Worm (Caenorhabditis elegans) whole organism, L2 larva: ENCODE measurements around the gene gbb-2.

ENCODE experiments used
- C34F6.9 ChIP-seq: fragments of 150-350 bp; optimal IDR thresholded peaks from 2 replicates; lab custom pipeline; 2014; ENCODE audit warnings: missing biosample characterization, missing genetic modification characterization
- F13H6.1 ChIP-seq: sonication (generic microtip); optimal IDR thresholded peaks from 2 replicates; lab custom pipeline; 2016; ENCODE audit warnings: missing genetic modification characterization, missing compliant biosample characterization
- Y55F3AM.14 ChIP-seq: fragments of 200-800 bp; sonication (Bioruptor generic); optimal IDR thresholded peaks from 2 replicates; lab custom pipeline; 2018; ENCODE audit warnings: mild to moderate bottlenecking, missing genetic modification characterization, missing compliant biosample characterization
- aly-2 ChIP-seq: fragments of 150-350 bp; optimal IDR thresholded peaks from 2 replicates; lab custom pipeline; 2014; ENCODE audit warnings: missing biosample characterization, missing genetic modification characterization
- ama-1 ChIP-seq: fragments of 150-350 bp; optimal IDR thresholded peaks from 2 replicates; lab custom pipeline; 2018; ENCODE audit warnings: inconsistent platforms
- crh-2 ChIP-seq: sonication (generic microtip); optimal IDR thresholded peaks from 2 replicates; lab custom pipeline; 2017; ENCODE audit warnings: missing biosample characterization, missing genetic modification characterization
- dmd-4 ChIP-seq: sonication (generic microtip); optimal IDR thresholded peaks from 2 replicates; lab custom pipeline; 2017; ENCODE audit warnings: missing biosample characterization, missing genetic modification characterization
- elt-1 ChIP-seq: fragments of 150-350 bp; optimal IDR thresholded peaks from 2 replicates; lab custom pipeline; 2014; ENCODE audit warnings: missing biosample characterization, missing genetic modification characterization
- elt-3 ChIP-seq: sonication (generic microtip); optimal IDR thresholded peaks from 2 replicates; lab custom pipeline; 2017; ENCODE audit warnings: missing biosample characterization, missing genetic modification characterization
- fos-1 ChIP-seq: fragments of 150-350 bp; optimal IDR thresholded peaks from 2 replicates; lab custom pipeline; 2014; ENCODE audit warnings: missing biosample characterization, missing genetic modification characterization
- gmeb-1 ChIP-seq: fragments of 150-350 bp; optimal IDR thresholded peaks from 2 replicates; lab custom pipeline; 2014; ENCODE audit warnings: missing biosample characterization, missing genetic modification characterization
- lin-11 ChIP-seq: fragments of 150-350 bp; sonication (generic microtip); optimal IDR thresholded peaks from 2 replicates; lab custom pipeline; 2014; ENCODE audit warnings: missing biosample characterization, missing genetic modification characterization, inconsistent platforms, mixed read lengths
- lin-39 ChIP-seq: fragments of 150-350 bp; optimal IDR thresholded peaks from 2 replicates; lab custom pipeline; 2014; ENCODE audit warnings: missing biosample characterization, missing genetic modification reagents, missing genetic modification characterization
- lsy-2 ChIP-seq, 2 experiments: fragments of 150-350 bp in 1 of 2; sonication (generic microtip) in 1 of 2; optimal IDR thresholded peaks; 2 replicates each; lab custom pipeline; 2014 to 2017; ENCODE audit warnings: missing biosample characterization in 2 of 2, missing genetic modification characterization in 2 of 2
- mab-5 ChIP-seq: fragments of 150-350 bp; optimal IDR thresholded peaks from 2 replicates; lab custom pipeline; 2014; ENCODE audit warnings: missing biosample characterization, missing genetic modification characterization
- mbf-1 ChIP-seq: sonication (generic microtip); optimal IDR thresholded peaks from 2 replicates; lab custom pipeline; 2017; ENCODE audit warnings: missing biosample characterization, missing genetic modification characterization
- mdl-1 ChIP-seq, 2 experiments: fragments of 150-350 bp in 1 of 2; sonication (generic microtip) in 1 of 2; optimal IDR thresholded peaks; 2 replicates each; lab custom pipeline; 2017; ENCODE audit warnings: missing biosample characterization in 2 of 2, missing genetic modification characterization in 2 of 2
- nhr-10 ChIP-seq: sonication (generic microtip); optimal IDR thresholded peaks from 2 replicates; lab custom pipeline; 2017; ENCODE audit warnings: missing biosample characterization, missing genetic modification characterization
- nhr-11 ChIP-seq: fragments of 150-350 bp; optimal IDR thresholded peaks from 2 replicates; lab custom pipeline; 2014; ENCODE audit warnings: missing biosample characterization, missing genetic modification characterization
- nhr-12 ChIP-seq: fragments of 150-350 bp; optimal IDR thresholded peaks from 2 replicates; lab custom pipeline; 2014; ENCODE audit warnings: missing biosample characterization, missing genetic modification characterization
- nhr-129 ChIP-seq: fragments of 150-350 bp; optimal IDR thresholded peaks from 2 replicates; lab custom pipeline; 2014; ENCODE audit warnings: missing biosample characterization, missing genetic modification characterization
- nhr-21 ChIP-seq: fragments of 150-350 bp; optimal IDR thresholded peaks from 2 replicates; lab custom pipeline; 2014; ENCODE audit warnings: missing biosample characterization, missing genetic modification characterization
- nhr-23 ChIP-seq: fragments of 150-350 bp; optimal IDR thresholded peaks from 2 replicates; lab custom pipeline; 2014; ENCODE audit warnings: missing biosample characterization, missing genetic modification reagents, missing genetic modification characterization
- nhr-25 ChIP-seq: fragments of 150-350 bp; sonication (generic microtip); optimal IDR thresholded peaks from 3 replicates; lab custom pipeline; 2014; ENCODE audit warnings: missing biosample characterization, missing genetic modification characterization
- nhr-6 ChIP-seq: fragments of 150-350 bp; optimal IDR thresholded peaks from 2 replicates; lab custom pipeline; 2014; ENCODE audit warnings: missing biosample characterization, missing genetic modification characterization
- nhr-77 ChIP-seq: fragments of 150-350 bp; optimal IDR thresholded peaks from 2 replicates; lab custom pipeline; 2014; ENCODE audit warnings: missing biosample characterization, missing genetic modification characterization
- peb-1 ChIP-seq: fragments of 150-350 bp; optimal IDR thresholded peaks from 2 replicates; lab custom pipeline; 2014; ENCODE audit warnings: missing biosample characterization, missing genetic modification characterization
- sem-4 ChIP-seq: fragments of 150-350 bp; optimal IDR thresholded peaks from 2 replicates; lab custom pipeline; 2014; ENCODE audit warnings: missing biosample characterization, missing genetic modification reagents, missing genetic modification characterization
- skn-1 ChIP-seq: sonication (generic microtip); optimal IDR thresholded peaks from 2 replicates; lab custom pipeline; 2017; ENCODE audit warnings: missing biosample characterization, missing genetic modification characterization
- sma-3 ChIP-seq: sonication (generic microtip); optimal IDR thresholded peaks from 2 replicates; lab custom pipeline; 2016; ENCODE audit warnings: missing genetic modification reagents, missing genetic modification characterization, missing compliant biosample characterization
- sma-9 ChIP-seq, 2 experiments: fragments of 150-350 bp in 1 of 2; sonication (generic microtip) in 1 of 2; optimal IDR thresholded peaks; 2 replicates each; lab custom pipeline; 2014 to 2016; ENCODE audit warnings: missing genetic modification characterization in 2 of 2, mild to moderate bottlenecking in 1 of 2, missing biosample characterization in 1 of 2, missing compliant biosample characterization in 1 of 2, missing genetic modification reagents in 1 of 2, moderate library complexity in 1 of 2
- snpc-4 ChIP-seq: fragments of 150-350 bp; optimal IDR thresholded peaks from 2 replicates; lab custom pipeline; 2014; ENCODE audit warnings: missing biosample characterization, missing genetic modification characterization
- unc-39 ChIP-seq: fragments of 150-350 bp; optimal IDR thresholded peaks from 2 replicates; lab custom pipeline; 2014; ENCODE audit warnings: missing biosample characterization, missing genetic modification characterization
- unc-55 ChIP-seq: fragments of 150-350 bp; sonication (generic microtip); optimal IDR thresholded peaks from 3 replicates; lab custom pipeline; 2014; ENCODE audit warnings: missing biosample characterization, missing genetic modification reagents, missing genetic modification characterization
- zag-1 ChIP-seq: fragments of 150-350 bp; optimal IDR thresholded peaks from 2 replicates; lab custom pipeline; 2014; ENCODE audit warnings: missing biosample characterization, missing genetic modification characterization
- ztf-4 ChIP-seq: fragments of 150-350 bp; optimal IDR thresholded peaks from 2 replicates; lab custom pipeline; 2014; ENCODE audit warnings: missing biosample characterization, missing genetic modification characterization

Gene gbb-2

ce11 chrIV:4481298-4481697 lies 25.2 kb downstream of the gbb-2 start:
- TF ChIP-seq elt-1 (tag; lab: Kevin White, UChicago) (no peak), mbf-1 (no peak), fos-1 (peak; percentile 59), aly-2 (tag; lab: Kevin White, UChicago) (no peak)

ce11 chrIV:4480027-4480426 lies 26.5 kb downstream of the gbb-2 start, which contains the start of gene M01H9.10:
Gene M01H9.10, minus strand, starts transcription at chrIV:4480127.
- TF ChIP-seq dmd-4 (tag; lab: Kevin White, UChicago) (no peak), skn-1 (tag; lab: Kevin White, UChicago) (no peak), nhr-12 (no peak), ztf-4 (no peak)
- TF ChIP-seq, all 48 proteins: peak for 0

ce11 chrIV:4478612-4479011 lies 27.9 kb downstream of the gbb-2 start:
- no peak for TF ChIP-seq mab-5 (tag; lab: Kevin White, UChicago)
- peak; percentile 64 for TF ChIP-seq sma-9 (GFP tag; optimal IDR thresholded peaks at IDR 0.05; lab: Kevin White, UChicago)
- TF ChIP-seq sma-9 (tag; optimal IDR thresholded peaks at IDR 0.05; lab: Kevin White, UChicago), result no peak

ce11 chrIV:4477009-4477471 lies 29.5 kb downstream of the gbb-2 start, which contains the start of gene M01H9.3:
Gene M01H9.3, minus strand, starts transcription at chrIV:4477059.
- TF ChIP-seq nhr-11 (tag; lab: Kevin White, UChicago) (no peak), zag-1 (tag; lab: Kevin White, UChicago) (peak; percentile 1), C34F6.9 (peak; percentile 82), snpc-4 (peak; percentile 15), F13H6.1 (tag; lab: Kevin White, UChicago) (peak; percentile 81), nhr-21 (peak; percentile 20), peb-1 (tag; lab: Kevin White, UChicago) (no peak), nhr-12 (no peak), sma-9 (GFP tag; optimal IDR thresholded peaks at IDR 0.05; lab: Kevin White, UChicago) (peak; percentile 90), sma-9 (tag; optimal IDR thresholded peaks at IDR 0.05; lab: Kevin White, UChicago) (no peak), mdl-1 (tag; optimal IDR thresholded peaks at IDR 0.05; lab: Kevin White, UChicago) (peak in 1 of 2 experiments; percentile 68), ztf-4 (peak; percentile 76), Y55F3AM.14 (GFP tag; lab: Kevin White, UChicago) (no peak), sma-3 (peak; percentile 39), sem-4 (tag; lab: Kevin White, UChicago) (peak; percentile 44), lsy-2 (tag; optimal IDR thresholded peaks at IDR 0.05; lab: Kevin White, UChicago) (peak in 1 of 2 experiments; percentile 76), lin-39 (tag; lab: Kevin White, UChicago) (no peak), fos-1 (peak; percentile 55), lin-11 (tag; lab: Kevin White, UChicago) (no peak), crh-2 (tag; lab: Kevin White, UChicago) (peak; percentile 79), nhr-6 (tag; lab: Kevin White, UChicago) (peak; percentile 80), elt-3 (tag; lab: Kevin White, UChicago) (no peak), elt-1 (tag; lab: Kevin White, UChicago) (no peak), gmeb-1 (tag; lab: Kevin White, UChicago) (peak; percentile 24), nhr-129 (tag; lab: Kevin White, UChicago) (peak; percentile 97), nhr-23 (tag; lab: Kevin White, UChicago) (no peak), nhr-10 (tag; lab: Kevin White, UChicago) (no peak), aly-2 (tag; lab: Kevin White, UChicago) (no peak), ama-1 (lab: Kevin White, UChicago) (peak; percentile 91), unc-39 (tag; lab: Kevin White, UChicago) (no peak), mab-5 (tag; lab: Kevin White, UChicago) (peak; percentile 52), unc-55 (peak; percentile 57), nhr-25 (peak; percentile 60), nhr-77 (tag; lab: Kevin White, UChicago) (no peak)
